Fruit fly (Drosophila melanogaster) whole organism, embryonic: ENCODE data around the gene spas.
A peak's percentile ranks its signal among the peaks of the same experiment; 100 is the strongest.

ENCODE experiments used
- ATbp ChIP-seq: fragments of 200-800 bp; sonication (Bioruptor generic); optimal IDR thresholded peaks from 2 replicates; lab custom pipeline; 2017; ENCODE audit warnings: missing biosample characterization, mild to moderate bottlenecking, missing genetic modification characterization, missing genetic modification reagents
- Abd-B ChIP-seq: fragments of 200-800 bp; sonication (Bioruptor generic); optimal IDR thresholded peaks from 2 replicates; lab custom pipeline; 2018; ENCODE audit warnings: missing biosample characterization, mild to moderate bottlenecking, missing genetic modification characterization, moderate library complexity
- Atf-2 ChIP-seq: fragments of 200-800 bp; sonication (Bioruptor generic); optimal IDR thresholded peaks from 2 replicates; lab custom pipeline; 2016; ENCODE audit warnings: missing biosample characterization, missing genetic modification characterization
- Atf6 ChIP-seq: fragments of 200-800 bp; sonication (Bioruptor generic); IDR thresholded peaks from 2 replicates; pipeline ENCODE4 v1.3.6; 2022; ENCODE audit warnings: missing biosample characterization, missing genetic modification characterization
- CG1024 ChIP-seq: fragments of 200-800 bp; sonication (Bioruptor generic); IDR thresholded peaks from 2 replicates; pipeline ENCODE4 v1.3.6; 2022; ENCODE audit warnings: missing biosample characterization, missing genetic modification characterization
- CG10543 ChIP-seq: fragments of 200-800 bp; sonication (Bioruptor generic); optimal IDR thresholded peaks from 3 replicates; lab custom pipeline; 2017; ENCODE audit warnings: missing biosample characterization, mild to moderate bottlenecking, missing genetic modification characterization, moderate library complexity
- CG11247 ChIP-seq: fragments of 200-800 bp; sonication (Bioruptor generic); IDR thresholded peaks from 2 replicates; pipeline ENCODE4 v1.3.6; 2022; ENCODE audit warnings: missing biosample characterization, missing genetic modification characterization
- CG12391 ChIP-seq: fragments of 200-800 bp; sonication (Bioruptor generic); optimal IDR thresholded peaks from 3 replicates; lab custom pipeline; 2018; ENCODE audit warnings: missing biosample characterization, mild to moderate bottlenecking, missing genetic modification characterization, moderate library complexity
- CG13894 ChIP-seq: fragments of 200-800 bp; sonication (Bioruptor generic); optimal IDR thresholded peaks from 3 replicates; lab custom pipeline; 2018; ENCODE audit warnings: missing biosample characterization, mild to moderate bottlenecking, missing genetic modification characterization, moderate library complexity
- CG1647 ChIP-seq: fragments of 200-800 bp; sonication (Bioruptor generic); optimal IDR thresholded peaks from 3 replicates; lab custom pipeline; 2016; ENCODE audit warnings: missing biosample characterization, missing genetic modification characterization
- CG18764 ChIP-seq: fragments of 200-800 bp; sonication (Bioruptor generic); optimal IDR thresholded peaks from 3 replicates; lab custom pipeline; 2016; ENCODE audit warnings: missing biosample characterization, missing genetic modification characterization
- CG3838 ChIP-seq: fragments of 200-800 bp; sonication (Bioruptor generic); optimal IDR thresholded peaks from 3 replicates; lab custom pipeline; 2016; ENCODE audit warnings: missing biosample characterization, missing genetic modification characterization
- CG6254 ChIP-seq: fragments of 200-800 bp; sonication (Bioruptor generic); optimal IDR thresholded peaks from 3 replicates; lab custom pipeline; 2017; ENCODE audit warnings: mild to moderate bottlenecking, missing biosample characterization, missing genetic modification reagents, missing genetic modification characterization
- CG6683 ChIP-seq: fragments of 200-800 bp; sonication (Bioruptor generic); optimal IDR thresholded peaks from 2 replicates; lab custom pipeline; 2017; ENCODE audit warnings: missing biosample characterization, mild to moderate bottlenecking, missing genetic modification characterization, missing genetic modification reagents
- CG6791 ChIP-seq: fragments of 200-800 bp; sonication (Bioruptor generic); IDR thresholded peaks from 3 replicates; pipeline ENCODE4 v1.3.6; 2022; ENCODE audit warnings: missing biosample characterization, missing genetic modification characterization; ENCODE audit not compliant: partially characterized antibody
- CG7372 ChIP-seq: fragments of 200-800 bp; sonication (Bioruptor generic); IDR thresholded peaks from 2 replicates; pipeline ENCODE4 v1.3.6; 2022; ENCODE audit warnings: missing biosample characterization, missing genetic modification characterization
- CG8290 ChIP-seq, 3 experiments: fragments of 200-800 bp; sonication (Bioruptor generic); optimal IDR thresholded peaks; 2 replicates each; lab custom pipeline; 2016 to 2019; ENCODE audit warnings: missing biosample characterization in 3 of 3, missing genetic modification characterization in 3 of 3, mild to moderate bottlenecking in 2 of 3, moderate library complexity in 1 of 3
- CG9215 ChIP-seq: fragments of 200-800 bp; sonication (Bioruptor generic); IDR thresholded peaks from 2 replicates; pipeline ENCODE4 v1.3.6; 2022; ENCODE audit warnings: missing biosample characterization, missing genetic modification characterization
- CG9797 ChIP-seq: fragments of 200-800 bp; sonication (Bioruptor generic); optimal IDR thresholded peaks from 3 replicates; lab custom pipeline; 2018; ENCODE audit warnings: missing biosample characterization, mild to moderate bottlenecking, missing genetic modification characterization
- CHES-1-like ChIP-seq: fragments of 200-800 bp; sonication (Bioruptor generic); optimal IDR thresholded peaks from 2 replicates; lab custom pipeline; 2016; ENCODE audit warnings: missing biosample characterization, missing genetic modification characterization
- Dad ChIP-seq: fragments of 200-800 bp; sonication (Bioruptor generic); optimal IDR thresholded peaks from 3 replicates; lab custom pipeline; 2016; ENCODE audit warnings: missing biosample characterization, missing genetic modification characterization
- Dbx ChIP-seq: fragments of 200-800 bp; sonication (Bioruptor generic); IDR thresholded peaks from 3 replicates; pipeline ENCODE4 v1.3.6; 2022; ENCODE audit warnings: missing biosample characterization, missing genetic modification characterization
- ERR ChIP-seq: fragments of 200-800 bp; sonication (Bioruptor generic); optimal IDR thresholded peaks from 2 replicates; lab custom pipeline; 2016; ENCODE audit warnings: missing biosample characterization, missing genetic modification characterization
- H15 ChIP-seq: fragments of 200-800 bp; sonication (Bioruptor generic); IDR thresholded peaks from 3 replicates; pipeline ENCODE4 v1.3.6; 2022; ENCODE audit warnings: missing biosample characterization, missing genetic modification characterization
- Hey ChIP-seq: fragments of 200-800 bp; sonication (Bioruptor generic); optimal IDR thresholded peaks from 3 replicates; lab custom pipeline; 2018; ENCODE audit warnings: missing biosample characterization, mild to moderate bottlenecking, missing genetic modification characterization
- HmgD ChIP-seq: fragments of 200-800 bp; sonication (Bioruptor generic); optimal IDR thresholded peaks from 3 replicates; lab custom pipeline; 2016; ENCODE audit warnings: missing biosample characterization, missing genetic modification characterization
- Jarid2 ChIP-seq: fragments of 200-800 bp; sonication (Bioruptor generic); optimal IDR thresholded peaks from 3 replicates; lab custom pipeline; 2017; ENCODE audit warnings: mild to moderate bottlenecking, missing biosample characterization, missing genetic modification reagents, missing genetic modification characterization
- Oaz ChIP-seq: fragments of 200-800 bp; sonication (Bioruptor generic); IDR thresholded peaks from 2 replicates; pipeline ENCODE4 v1.3.6; 2022; ENCODE audit warnings: missing biosample characterization, missing genetic modification characterization
- Poxn ChIP-seq: fragments of 200-800 bp; sonication (Bioruptor generic); IDR thresholded peaks from 2 replicates; pipeline ENCODE4 v1.3.6; 2022; ENCODE audit warnings: missing biosample characterization, missing genetic modification characterization
- Xrp1 ChIP-seq: fragments of 200-800 bp; sonication (Bioruptor generic); IDR thresholded peaks from 2 replicates; pipeline ENCODE4 v1.3.6; 2022; ENCODE audit warnings: missing biosample characterization, missing genetic modification characterization
- ara ChIP-seq: fragments of 200-800 bp; sonication (Bioruptor generic); IDR thresholded peaks from 2 replicates; pipeline ENCODE4 v1.3.6; 2022; ENCODE audit warnings: missing biosample characterization, missing genetic modification characterization
- bbx ChIP-seq: fragments of 200-800 bp; sonication (Bioruptor generic); IDR thresholded peaks from 2 replicates; pipeline ENCODE4 v1.3.6; 2022; ENCODE audit warnings: missing biosample characterization, missing genetic modification characterization; ENCODE audit not compliant: partially characterized antibody
- danr ChIP-seq: fragments of 200-800 bp; sonication (Bioruptor generic); IDR thresholded peaks from 2 replicates; pipeline ENCODE4 v1.3.6; 2022; ENCODE audit warnings: missing biosample characterization, missing genetic modification characterization
- ewg ChIP-seq: fragments of 200-800 bp; sonication (Bioruptor generic); optimal IDR thresholded peaks from 3 replicates; lab custom pipeline; 2017; ENCODE audit warnings: mild to moderate bottlenecking, missing biosample characterization, missing genetic modification reagents, missing genetic modification characterization
- gcm2 ChIP-seq: fragments of 200-800 bp; sonication (Bioruptor generic); optimal IDR thresholded peaks from 2 replicates; lab custom pipeline; 2016; ENCODE audit warnings: missing biosample characterization, missing genetic modification characterization
- gro ChIP-seq: fragments of 200-800 bp; sonication (Bioruptor generic); optimal IDR thresholded peaks from 2 replicates; lab custom pipeline; 2016; ENCODE audit warnings: missing biosample characterization, missing genetic modification characterization
- hbn ChIP-seq: fragments of 200-800 bp; sonication (Bioruptor generic); IDR thresholded peaks from 2 replicates; pipeline ENCODE4 v1.3.6; 2022; ENCODE audit warnings: missing biosample characterization, missing genetic modification characterization; ENCODE audit not compliant: partially characterized antibody
- her ChIP-seq: fragments of 200-800 bp; sonication (Bioruptor generic); optimal IDR thresholded peaks from 2 replicates; lab custom pipeline; 2016; ENCODE audit warnings: missing biosample characterization, missing genetic modification characterization
- inv ChIP-seq: fragments of 200-800 bp; sonication (Bioruptor generic); IDR thresholded peaks from 2 replicates; pipeline ENCODE4 v1.3.6; 2022; ENCODE audit warnings: missing biosample characterization, missing genetic modification characterization; ENCODE audit not compliant: partially characterized antibody
- oc ChIP-seq: fragments of 200-800 bp; sonication (Bioruptor generic); optimal IDR thresholded peaks from 2 replicates; lab custom pipeline; 2018; ENCODE audit warnings: missing biosample characterization, mild to moderate bottlenecking, missing genetic modification characterization, moderate library complexity
- run ChIP-seq: fragments of 200-800 bp; sonication (Bioruptor generic); optimal IDR thresholded peaks from 3 replicates; lab custom pipeline; 2018; ENCODE audit warnings: missing biosample characterization, mild to moderate bottlenecking, missing genetic modification characterization
- sima ChIP-seq: fragments of 200-800 bp; sonication (Bioruptor generic); optimal IDR thresholded peaks from 2 replicates; lab custom pipeline; 2016; ENCODE audit warnings: missing biosample characterization, missing genetic modification characterization
- slbo ChIP-seq: fragments of 200-800 bp; sonication (Bioruptor generic); IDR thresholded peaks from 2 replicates; pipeline ENCODE4 v1.3.6; 2022; ENCODE audit warnings: missing biosample characterization, missing genetic modification characterization
- sqz ChIP-seq: fragments of 200-800 bp; sonication (Bioruptor generic); optimal IDR thresholded peaks from 3 replicates; lab custom pipeline; 2018; ENCODE audit warnings: missing biosample characterization, mild to moderate bottlenecking, missing genetic modification characterization
- ssp ChIP-seq: fragments of 200-800 bp; sonication (Bioruptor generic); IDR thresholded peaks from 2 replicates; pipeline ENCODE4 v1.3.6; 2022; ENCODE audit warnings: missing biosample characterization, missing genetic modification characterization
- twi ChIP-seq: fragments of 200-800 bp; optimal IDR thresholded peaks from 2 replicates; lab custom pipeline; 2019; ENCODE audit warnings: missing biosample characterization, mild to moderate bottlenecking, missing genetic modification characterization, moderate library complexity
- zfh1 ChIP-seq: fragments of 200-800 bp; sonication (Bioruptor generic); IDR thresholded peaks from 3 replicates; pipeline ENCODE4 v1.3.6; 2022; ENCODE audit warnings: missing biosample characterization, missing genetic modification characterization
- zfh2 ChIP-seq: fragments of 200-800 bp; sonication (Bioruptor generic); optimal IDR thresholded peaks from 2 replicates; lab custom pipeline; 2016; ENCODE audit warnings: missing biosample characterization, missing genetic modification characterization

Gene spas

DNA sequence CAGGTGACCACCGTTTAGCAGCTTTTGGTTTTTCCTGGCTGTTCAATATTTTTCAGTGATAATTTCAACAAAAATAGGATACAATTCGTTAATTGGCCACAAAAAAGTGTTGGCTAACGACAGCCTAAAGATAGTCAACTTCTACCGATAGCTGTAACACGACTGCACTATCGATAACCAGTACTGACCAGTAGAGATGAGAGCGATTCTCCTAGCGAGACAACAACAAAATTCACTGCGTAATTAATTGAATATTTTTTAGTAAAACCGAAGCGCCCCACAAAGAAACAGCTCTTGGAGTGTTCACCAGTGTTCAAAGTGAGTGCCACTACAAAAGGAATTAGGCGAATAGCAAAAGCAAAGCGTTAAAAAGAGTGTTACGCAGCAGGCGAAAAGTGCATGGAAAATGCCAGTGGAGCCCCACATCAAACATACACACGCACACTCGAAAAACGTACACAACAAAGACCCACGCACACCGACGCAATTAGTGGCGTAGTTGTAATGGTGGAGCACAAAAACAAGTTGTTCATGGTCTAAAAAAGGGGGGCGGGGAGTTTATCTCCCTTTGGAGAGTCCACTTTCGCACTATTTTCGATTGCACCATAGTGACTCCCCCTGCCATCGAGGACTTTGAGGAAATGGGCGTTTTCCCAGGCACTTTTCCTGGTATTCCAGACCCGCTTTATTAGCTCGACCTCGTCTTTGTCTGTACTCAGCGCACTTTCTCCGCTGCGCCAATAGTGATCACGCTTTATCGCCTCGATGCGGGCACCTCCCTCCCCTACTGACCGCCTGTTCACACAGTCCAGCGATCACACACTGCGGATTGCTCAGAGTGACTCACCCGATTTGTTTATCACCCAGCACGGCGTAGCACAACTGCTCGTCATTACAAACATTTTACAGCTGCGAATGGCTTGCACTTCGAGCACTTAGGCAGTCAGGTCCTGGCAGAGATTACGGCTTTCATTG, 44.9 kb upstream of the spas start, which contains the start of the genes Epp and Rab7 (continued):
- peak; percentile 39 for TF ChIP-seq CG9797
- TF ChIP-seq Jarid2 (GFP tag; lab: Kevin White, UChicago), result no peak
- peak; percentile 59 for TF ChIP-seq her (GFP tag; lab: Kevin White, UChicago)
- TF ChIP-seq CG3838 (GFP tag; lab: Kevin White, UChicago), result no peak
- peak; percentile 85 for TF ChIP-seq CHES-1-like (GFP tag; lab: Kevin White, UChicago)
- TF ChIP-seq CG6791 (GFP tag; lab: Robert Waterston, UW), result peak; percentile 94
- TF ChIP-seq CG12391 (tag; lab: Kevin White, UChicago), result peak; percentile 40
- peak; percentile 70 for TF ChIP-seq zfh2 (GFP tag; lab: Kevin White, UChicago)
- no peak for TF ChIP-seq oc (tag; lab: Kevin White, UChicago)
- no peak for TF ChIP-seq danr (GFP tag; lab: Robert Waterston, UW)
- no peak for TF ChIP-seq ATbp (GFP tag; lab: Kevin White, UChicago)
- no peak for TF ChIP-seq Hey (tag; lab: Kevin White, UChicago)
- 0 out of 2 replicates have a peak, but pooled peaks have one; percentile 24 for TF ChIP-seq Xrp1 (GFP tag; lab: Robert Waterston, UW)
- no peak for TF ChIP-seq sima (GFP tag; lab: Kevin White, UChicago)
- TF ChIP-seq Oaz (GFP tag; lab: Robert Waterston, UW), result no peak
- no peak for TF ChIP-seq Poxn (GFP tag; lab: Robert Waterston, UW)
- 0 out of 2 replicates have a peak, but pooled peaks have one; percentile 27 for TF ChIP-seq CG7372 (GFP tag; lab: Robert Waterston, UW)
- peak; percentile 78 for TF ChIP-seq gro
- TF ChIP-seq Atf6 (GFP tag; lab: Robert Waterston, UW), result no peak
- TF ChIP-seq CG9215, result no peak
- no peak for TF ChIP-seq H15 (GFP tag; lab: Robert Waterston, UW)
- peak; percentile 24 for TF ChIP-seq CG1647 (GFP tag; lab: Kevin White, UChicago)
- TF ChIP-seq twi (tag; lab: Kevin White, UChicago), result no peak
- no peak for TF ChIP-seq Abd-B (GFP tag; lab: Kevin White, UChicago)
- TF ChIP-seq CG18764 (GFP tag; lab: Kevin White, UChicago), result peak; percentile 30
- TF ChIP-seq slbo, result peak; percentile 71
- TF ChIP-seq ara (GFP tag; lab: Robert Waterston, UW), result no peak
- no peak for TF ChIP-seq run (tag; lab: Kevin White, UChicago)
- peak; percentile 45 for TF ChIP-seq ERR
- TF ChIP-seq CG11247, result 0 out of 2 replicates have a peak, but pooled peaks have one; percentile 41
- TF ChIP-seq CG1024 (GFP tag; lab: Robert Waterston, UW), result no peak
- TF ChIP-seq CG6254 (GFP tag; lab: Kevin White, UChicago), result no peak
- peak; percentile 66; the same call in 2 of the 3 replicates for TF ChIP-seq Dbx (GFP tag; lab: Robert Waterston, UW)
- TF ChIP-seq hbn (GFP tag; lab: Robert Waterston, UW), result peak; percentile 89
- peak; percentile 28 for TF ChIP-seq CG10543 (GFP tag; lab: Kevin White, UChicago)
- TF ChIP-seq CG6683 (GFP tag; lab: Kevin White, UChicago), result peak; percentile 32
- TF ChIP-seq sqz (GFP tag; lab: Kevin White, UChicago), result no peak
- peak; percentile 91 for TF ChIP-seq inv (GFP tag; lab: Robert Waterston, UW)
- no peak for TF ChIP-seq ssp (GFP tag; lab: Robert Waterston, UW)
- TF ChIP-seq HmgD (GFP tag; lab: Kevin White, UChicago), result peak; percentile 77
- no peak for TF ChIP-seq Atf-2 (GFP tag; lab: Kevin White, UChicago)
- TF ChIP-seq zfh1 (GFP tag; lab: Robert Waterston, UW), result 0 out of 3 replicates have a peak, but pooled peaks have one; percentile 37
- TF ChIP-seq CG8290 (GFP tag; optimal IDR thresholded peaks at IDR 0.05; lab: Kevin White, UChicago), result peak; percentile 23
- TF ChIP-seq CG8290 (tag; optimal IDR thresholded peaks at IDR 0.05; lab: Kevin White, UChicago), result peak in 1 of 2 experiments; percentile 73
- TF ChIP-seq CG13894 (tag; lab: Kevin White, UChicago), result no peak
- TF ChIP-seq bbx (GFP tag; lab: Robert Waterston, UW), result peak; percentile 95
- peak; percentile 12 for TF ChIP-seq ewg
- peak; percentile 36 for TF ChIP-seq Dad
- TF ChIP-seq gcm2 (GFP tag; lab: Kevin White, UChicago), result no peak
